Fruit fly (Drosophila melanogaster) whole organism, embryonic: ENCODE data around the gene fwd.

Experiments used
- BEAF-32 ChIP-seq: fragments of 200-800 bp; sonication (Bioruptor generic); optimal IDR thresholded peaks from 3 replicates; lab custom pipeline; 2017; ENCODE audit warnings: missing biosample characterization, missing genetic modification characterization, mild to moderate bottlenecking, moderate library complexity, missing genetic modification reagents
- Bdp1 ChIP-seq: fragments of 200-800 bp; sonication (Bioruptor generic); optimal IDR thresholded peaks from 3 replicates; lab custom pipeline; 2016; ENCODE audit warnings: missing biosample characterization, missing genetic modification characterization
- Bgb ChIP-seq: fragments of 200-800 bp; sonication (Bioruptor generic); IDR thresholded peaks from 2 replicates; pipeline ENCODE4 v1.3.6; 2022; ENCODE audit warnings: missing biosample characterization, missing genetic modification characterization; ENCODE audit not compliant: partially characterized antibody
- CG12659 ChIP-seq: fragments of 200-800 bp; sonication (Bioruptor generic); optimal IDR thresholded peaks from 3 replicates; lab custom pipeline; 2017; ENCODE audit warnings: mild to moderate bottlenecking, missing biosample characterization, missing genetic modification reagents, missing genetic modification characterization
- CG13287 ChIP-seq: fragments of 200-800 bp; sonication (Bioruptor generic); IDR thresholded peaks from 2 replicates; pipeline ENCODE4 v1.3.6; 2022; ENCODE audit warnings: missing biosample characterization, missing genetic modification characterization; ENCODE audit not compliant: partially characterized antibody
- CG14441 ChIP-seq: fragments of 200-800 bp; sonication (Bioruptor generic); IDR thresholded peaks from 2 replicates; pipeline ENCODE4 v1.3.6; 2022; ENCODE audit warnings: missing biosample characterization, missing genetic modification characterization
- CG1602 ChIP-seq: fragments of 200-800 bp; sonication (Bioruptor generic); optimal IDR thresholded peaks from 3 replicates; lab custom pipeline; 2016; ENCODE audit warnings: missing biosample characterization, missing genetic modification characterization
- CG1792 ChIP-seq: fragments of 200-800 bp; sonication (Bioruptor generic); optimal IDR thresholded peaks from 2 replicates; lab custom pipeline; 2016; ENCODE audit warnings: missing biosample characterization, missing genetic modification characterization
- CG18764 ChIP-seq: fragments of 200-800 bp; sonication (Bioruptor generic); optimal IDR thresholded peaks from 3 replicates; lab custom pipeline; 2016; ENCODE audit warnings: missing biosample characterization, missing genetic modification characterization
- CG2120 ChIP-seq: fragments of 200-800 bp; sonication (Bioruptor generic); optimal IDR thresholded peaks from 3 replicates; lab custom pipeline; 2016; ENCODE audit warnings: missing biosample characterization, missing genetic modification characterization
- CG30020 ChIP-seq: fragments of 200-800 bp; optimal IDR thresholded peaks from 2 replicates; lab custom pipeline; 2019; ENCODE audit warnings: missing biosample characterization, mild to moderate bottlenecking, missing genetic modification characterization, moderate library complexity
- CG33557 ChIP-seq: fragments of 200-800 bp; sonication (Bioruptor generic); optimal IDR thresholded peaks from 2 replicates; lab custom pipeline; 2019; ENCODE audit warnings: missing biosample characterization, mild to moderate bottlenecking, missing genetic modification characterization, moderate library complexity
- CG34224 ChIP-seq: fragments of 200-800 bp; sonication (Bioruptor generic); IDR thresholded peaks from 3 replicates; pipeline ENCODE4 v1.3.6; 2022; ENCODE audit warnings: missing biosample characterization, missing genetic modification characterization; ENCODE audit not compliant: partially characterized antibody
- CG34422 ChIP-seq: fragments of 200-800 bp; sonication (Bioruptor generic); IDR thresholded peaks from 3 replicates; pipeline ENCODE4 v1.3.6; 2022; ENCODE audit warnings: missing biosample characterization, missing genetic modification characterization
- CG3847 ChIP-seq: fragments of 200-800 bp; sonication (Bioruptor generic); IDR thresholded peaks from 2 replicates; pipeline ENCODE4 v1.3.6; 2022; ENCODE audit warnings: missing biosample characterization, missing genetic modification characterization
- CG4617 ChIP-seq: fragments of 200-800 bp; sonication (Bioruptor generic); optimal IDR thresholded peaks from 3 replicates; lab custom pipeline; 2016; ENCODE audit warnings: missing biosample characterization, missing genetic modification characterization, borderline replicate concordance
- CG5953 ChIP-seq: fragments of 200-800 bp; sonication (Bioruptor generic); IDR thresholded peaks from 2 replicates; pipeline ENCODE4 v1.3.6; 2022; ENCODE audit warnings: missing biosample characterization, missing genetic modification characterization
- CG6791 ChIP-seq: fragments of 200-800 bp; sonication (Bioruptor generic); IDR thresholded peaks from 3 replicates; pipeline ENCODE4 v1.3.6; 2022; ENCODE audit warnings: missing biosample characterization, missing genetic modification characterization; ENCODE audit not compliant: partially characterized antibody
- CG8924 ChIP-seq: fragments of 200-800 bp; optimal IDR thresholded peaks from 3 replicates; lab custom pipeline; 2019; ENCODE audit warnings: missing biosample characterization, mild to moderate bottlenecking, missing genetic modification characterization, moderate library complexity
- CG9609 ChIP-seq: fragments of 200-800 bp; sonication (Bioruptor generic); optimal IDR thresholded peaks from 3 replicates; lab custom pipeline; 2016; ENCODE audit warnings: missing biosample characterization, missing genetic modification characterization
- Dbx ChIP-seq: fragments of 200-800 bp; sonication (Bioruptor generic); IDR thresholded peaks from 3 replicates; pipeline ENCODE4 v1.3.6; 2022; ENCODE audit warnings: missing biosample characterization, missing genetic modification characterization
- Dref ChIP-seq: fragments of 200-800 bp; sonication (Bioruptor generic); IDR thresholded peaks from 2 replicates; pipeline ENCODE4 v1.3.6; 2022; ENCODE audit warnings: missing biosample characterization, missing genetic modification characterization
- Elba2 ChIP-seq: fragments of 200-800 bp; sonication (Bioruptor generic); optimal IDR thresholded peaks from 3 replicates; lab custom pipeline; 2016; ENCODE audit warnings: missing biosample characterization, missing genetic modification characterization
- Ets65A ChIP-seq: fragments of 200-800 bp; sonication (Bioruptor generic); peaks from one replicate; lab custom pipeline; 2016; ENCODE audit warnings: missing biosample characterization, missing genetic modification characterization
- Ets97D ChIP-seq: fragments of 200-800 bp; sonication (Bioruptor generic); optimal IDR thresholded peaks from 3 replicates; lab custom pipeline; 2016; ENCODE audit warnings: missing biosample characterization, missing genetic modification characterization
- HHEX ChIP-seq: fragments of 200-800 bp; sonication (Bioruptor generic); optimal IDR thresholded peaks from 3 replicates; lab custom pipeline; 2017; ENCODE audit warnings: missing biosample characterization, mild to moderate bottlenecking, missing genetic modification characterization, missing genetic modification reagents
- HmgZ ChIP-seq: fragments of 200-800 bp; sonication (Bioruptor generic); optimal IDR thresholded peaks from 2 replicates; lab custom pipeline; 2018; ENCODE audit warnings: missing biosample characterization, mild to moderate bottlenecking, missing genetic modification characterization
- Hsf ChIP-seq: fragments of 200-800 bp; sonication (Bioruptor generic); optimal IDR thresholded peaks from 3 replicates; lab custom pipeline; 2016; ENCODE audit warnings: missing biosample characterization, missing genetic modification characterization
- MBD-R2 ChIP-seq: fragments of 200-800 bp; sonication (Bioruptor generic); IDR thresholded peaks from 2 replicates; pipeline ENCODE4 v1.3.6; 2022; ENCODE audit warnings: missing biosample characterization, missing genetic modification characterization
- Mad ChIP-seq: fragments of 200-800 bp; sonication (Bioruptor generic); optimal IDR thresholded peaks from 2 replicates; lab custom pipeline; 2016; ENCODE audit warnings: missing biosample characterization, missing genetic modification characterization
- Max ChIP-seq: fragments of 200-800 bp; sonication (Bioruptor generic); optimal IDR thresholded peaks from 2 replicates; lab custom pipeline; 2016; ENCODE audit warnings: missing biosample characterization, mild to moderate bottlenecking, missing genetic modification characterization
- Trl ChIP-seq, 3 experiments: fragments of >200 bp in 2 of 3; fragments of 200-800 bp in 1 of 3; sonication (Bioruptor generic) in 1 of 3; optimal IDR thresholded peaks; 2 replicates in 1 of 3; 3 replicates in 2 of 3; lab custom pipeline; 2016 to 2017; ENCODE audit warnings: missing biosample characterization in 1 of 3, missing genetic modification characterization in 1 of 3
- Xbp1 ChIP-seq: fragments of 200-800 bp; sonication (Bioruptor generic); optimal IDR thresholded peaks from 3 replicates; lab custom pipeline; 2016; ENCODE audit warnings: missing biosample characterization, mild to moderate bottlenecking, missing genetic modification characterization
- ara ChIP-seq: fragments of 200-800 bp; sonication (Bioruptor generic); IDR thresholded peaks from 2 replicates; pipeline ENCODE4 v1.3.6; 2022; ENCODE audit warnings: missing biosample characterization, missing genetic modification characterization
- cg ChIP-seq: fragments of 200-800 bp; sonication (Bioruptor generic); optimal IDR thresholded peaks from 3 replicates; lab custom pipeline; 2019; ENCODE audit warnings: missing biosample characterization, mild to moderate bottlenecking, missing genetic modification characterization, moderate library complexity
- chinmo ChIP-seq: fragments of 200-800 bp; sonication (Bioruptor generic); IDR thresholded peaks from 4 replicates; pipeline ENCODE4 v1.3.6; 2022; ENCODE audit warnings: missing biosample characterization, missing genetic modification characterization; ENCODE audit not compliant: partially characterized antibody
- dpn ChIP-seq, 2 experiments: fragments of 200-800 bp; sonication (Bioruptor generic); optimal IDR thresholded peaks; 3 replicates each; lab custom pipeline; 2016; ENCODE audit warnings: missing biosample characterization in 2 of 2, missing genetic modification characterization in 2 of 2
- gfzf ChIP-seq: fragments of 200-800 bp; sonication (Bioruptor generic); optimal IDR thresholded peaks from 2 replicates; lab custom pipeline; 2016; ENCODE audit warnings: missing biosample characterization, mild to moderate bottlenecking, missing genetic modification characterization, moderate library complexity
- hbn ChIP-seq: fragments of 200-800 bp; sonication (Bioruptor generic); IDR thresholded peaks from 2 replicates; pipeline ENCODE4 v1.3.6; 2022; ENCODE audit warnings: missing biosample characterization, missing genetic modification characterization; ENCODE audit not compliant: partially characterized antibody
- jing ChIP-seq: fragments of 200-800 bp; sonication (Bioruptor generic); optimal IDR thresholded peaks from 2 replicates; lab custom pipeline; 2018; ENCODE audit warnings: missing biosample characterization, mild to moderate bottlenecking, missing genetic modification characterization
- mld ChIP-seq: fragments of 200-800 bp; sonication (Bioruptor generic); IDR thresholded peaks from 3 replicates; pipeline ENCODE4 v1.3.6; 2022; ENCODE audit warnings: missing biosample characterization, missing genetic modification characterization; ENCODE audit not compliant: partially characterized antibody
- peb ChIP-seq: fragments of 200-800 bp; sonication (Bioruptor generic); IDR thresholded peaks from 2 replicates; pipeline ENCODE4 v1.3.6; 2022; ENCODE audit warnings: missing biosample characterization, missing genetic modification characterization
- ranshi ChIP-seq: fragments of 200-800 bp; sonication (Bioruptor generic); IDR thresholded peaks from 2 replicates; pipeline ENCODE4 v1.3.6; 2022; ENCODE audit warnings: missing biosample characterization, missing genetic modification characterization
- scrt ChIP-seq: fragments of 200-800 bp; sonication (Bioruptor generic); optimal IDR thresholded peaks from 2 replicates; lab custom pipeline; 2018; ENCODE audit warnings: missing biosample characterization, mild to moderate bottlenecking, missing genetic modification characterization, moderate library complexity
- sqz ChIP-seq: fragments of 200-800 bp; sonication (Bioruptor generic); optimal IDR thresholded peaks from 3 replicates; lab custom pipeline; 2018; ENCODE audit warnings: missing biosample characterization, mild to moderate bottlenecking, missing genetic modification characterization
- stwl ChIP-seq: fragments of 200-800 bp; sonication (Bioruptor generic); optimal IDR thresholded peaks from 3 replicates; lab custom pipeline; 2018; ENCODE audit warnings: missing biosample characterization, mild to moderate bottlenecking, missing genetic modification characterization, moderate library complexity
- tll ChIP-seq, 2 experiments: fragments of 200-800 bp in 1 of 2; fragments of >200 bp in 1 of 2; sonication (Bioruptor generic) in 1 of 2; optimal IDR thresholded peaks; 2 replicates each; lab custom pipeline; 2017 to 2019; ENCODE audit warnings: missing biosample characterization in 2 of 2, missing genetic modification characterization in 2 of 2, mild to moderate bottlenecking in 1 of 2, moderate library complexity in 1 of 2
- trem ChIP-seq: fragments of 200-800 bp; optimal IDR thresholded peaks from 3 replicates; lab custom pipeline; 2019; ENCODE audit warnings: missing biosample characterization, mild to moderate bottlenecking, missing genetic modification characterization, moderate library complexity
- vvl ChIP-seq: fragments of 200-800 bp; sonication (Bioruptor generic); IDR thresholded peaks from 2 replicates; pipeline ENCODE4 v1.3.6; 2022; ENCODE audit warnings: missing biosample characterization, missing genetic modification characterization

The fwd gene

dm6 chr3L:361201-361600, 41.5 kb upstream of the fwd start, which contains the start of the genes Cdc5 and CG1233 (continued):
- TF ChIP-seq vvl (GFP tag; lab: Robert Waterston, UW), result peak; percentile 69
- TF ChIP-seq Ets65A (GFP tag; lab: Kevin White, UChicago), result peak; percentile 79
- peak; percentile 100 for TF ChIP-seq CG18764 (GFP tag; lab: Kevin White, UChicago)
- TF ChIP-seq peb (GFP tag; lab: Robert Waterston, UW), result no peak
- peak; percentile 38; the same call in 1 of the 2 replicates for TF ChIP-seq CG14441 (GFP tag; lab: Robert Waterston, UW)
- peak; percentile 60; the same call in 2 of the 3 replicates for TF ChIP-seq CG34422
- TF ChIP-seq CG8924 (tag; lab: Kevin White, UChicago), result peak; percentile 44
- peak; percentile 58 for TF ChIP-seq Dref
- TF ChIP-seq stwl (tag; lab: Kevin White, UChicago), result peak; percentile 79
- peak; percentile 54 for TF ChIP-seq HmgZ
- peak; percentile 55 for TF ChIP-seq Xbp1
- peak; percentile 77 for TF ChIP-seq CG3847 (GFP tag; lab: Robert Waterston, UW)
- TF ChIP-seq BEAF-32 (GFP tag; lab: Kevin White, UChicago), result peak; percentile 59
- TF ChIP-seq mld, result no peak
- no peak for TF ChIP-seq Bdp1 (GFP tag; lab: Kevin White, UChicago)
- no peak for TF ChIP-seq cg (GFP tag; lab: Kevin White, UChicago)
- TF ChIP-seq dpn (GFP tag; optimal IDR thresholded peaks at IDR 0.05; lab: Kevin White, UChicago), result peak in 1 of 2 experiments; percentile 26
- peak; percentile 75 for TF ChIP-seq CG13287
- peak; percentile 45; the same call in 1 of the 3 replicates for TF ChIP-seq CG6791 (GFP tag; lab: Robert Waterston, UW)
- TF ChIP-seq CG2120 (GFP tag; lab: Kevin White, UChicago), result peak; percentile 77
- TF ChIP-seq CG33557, result peak; percentile 26
- no peak for TF ChIP-seq tll (GFP tag; optimal IDR thresholded peaks at IDR 0.05; lab: Kevin White, UChicago)
- peak; percentile 96 for TF ChIP-seq MBD-R2
- no peak for TF ChIP-seq chinmo (GFP tag; lab: Robert Waterston, UW)
- peak; percentile 75 for TF ChIP-seq CG12659
- TF ChIP-seq jing (GFP tag; lab: Kevin White, UChicago), result no peak
- TF ChIP-seq Max (GFP tag; lab: Kevin White, UChicago), result peak; percentile 37
- TF ChIP-seq CG34224, result peak; percentile 62; the same call in 2 of the 3 replicates
- TF ChIP-seq Bgb (GFP tag; lab: Robert Waterston, UW), result peak; percentile 43; the same call in 1 of the 2 replicates
- peak; percentile 57; the same call in 2 of the 3 replicates for TF ChIP-seq Dbx (GFP tag; lab: Robert Waterston, UW)
- TF ChIP-seq CG4617, result peak; percentile 48
- TF ChIP-seq gfzf (GFP tag; lab: Kevin White, UChicago), result peak; percentile 66
- TF ChIP-seq ara, result peak; percentile 42; the same call in 1 of the 2 replicates
- TF ChIP-seq Elba2, result peak; percentile 55
- peak; percentile 76 for TF ChIP-seq Mad (GFP tag; lab: Kevin White, UChicago)
- peak; percentile 53; the same call in 1 of the 2 replicates for TF ChIP-seq hbn (GFP tag; lab: Robert Waterston, UW)
- no peak for TF ChIP-seq CG1602 (GFP tag; lab: Kevin White, UChicago)
- TF ChIP-seq CG5953, result peak; percentile 23; the same call in 1 of the 2 replicates
- peak; percentile 87 for TF ChIP-seq trem (tag; lab: Kevin White, UChicago)
- TF ChIP-seq CG30020, result peak; percentile 83
- no peak for TF ChIP-seq scrt (GFP tag; lab: Kevin White, UChicago)
- TF ChIP-seq CG1792 (GFP tag; lab: Kevin White, UChicago), result peak; percentile 81
- peak; percentile 93 for TF ChIP-seq sqz (GFP tag; lab: Kevin White, UChicago)
- peak; percentile 58 for TF ChIP-seq Hsf (GFP tag; lab: Kevin White, UChicago)
- no peak for TF ChIP-seq Trl (optimal IDR thresholded peaks at IDR 0.05; lab: Kevin White, UChicago)
- TF ChIP-seq Trl (GFP tag; optimal IDR thresholded peaks at IDR 0.05; lab: Kevin White, UChicago), result peak; percentile 15
- TF ChIP-seq CG9609 (GFP tag; lab: Kevin White, UChicago), result peak; percentile 31
- TF ChIP-seq ranshi, result 0 out of 2 replicates have a peak, but pooled peaks have one; percentile 14
- TF ChIP-seq HHEX (GFP tag; lab: Kevin White, UChicago), result no peak
- peak; percentile 75 for TF ChIP-seq Ets97D (GFP tag; lab: Kevin White, UChicago)
